Worm (Caenorhabditis elegans) whole organism, midembryonic: ENCODE results near the gene rgs-1.
A peak's percentile ranks its signal among the peaks of the same experiment; 100 is the strongest.

Source experiments
- T22C8.4 ChIP-seq: fragments of 200-800 bp; sonication (Bioruptor generic); IDR thresholded peaks from 2 replicates; pipeline ENCODE4 v1.3.6; 2022; ENCODE audit warnings: missing genetic modification characterization, missing compliant biosample characterization
- klf-2 ChIP-seq: fragments of 200-800 bp; sonication (Bioruptor generic); conservative IDR thresholded peaks from 2 replicates; pipeline ENCODE4 v1.3.6; 2022; ENCODE audit warnings: missing genetic modification reagents, missing genetic modification characterization, missing compliant biosample characterization
- ref-1 ChIP-seq: fragments of 200-800 bp; sonication (Bioruptor generic); conservative IDR thresholded peaks from 2 replicates; pipeline ENCODE4 v1.3.6; 2022; ENCODE audit warnings: missing genetic modification reagents, missing genetic modification characterization, missing compliant biosample characterization
- tab-1 ChIP-seq: fragments of 200-800 bp; sonication (Bioruptor generic); IDR thresholded peaks from 2 replicates; pipeline ENCODE4 v1.3.6; 2022; ENCODE audit warnings: missing genetic modification characterization, missing compliant biosample characterization

Gene rgs-1

ce11 chrIII:9965444-9965843 lies 50.9 kb downstream of the rgs-1 start:
- TF ChIP-seq T22C8.4 (GFP tag; lab: Robert Waterston, UW) (no peak), ref-1 (GFP tag; lab: Robert Waterston, UW) (0 out of 2 replicates have a peak, but pooled peaks have one; percentile 36)

- TF ChIP-seq ref-1 (GFP tag; lab: Robert Waterston, UW): no peak
- TF ChIP-seq tab-1: no peak
- TF ChIP-seq T22C8.4 (GFP tag; lab: Robert Waterston, UW): no peak
- no peak for TF ChIP-seq klf-2 (GFP tag; lab: Robert Waterston, UW)
Observed at ce11 chrIII:9964416-9964815, 51.9 kb downstream of the rgs-1 start.
